Worm (Caenorhabditis elegans): Measurements from ENCODE around the gene idi-1.

idi-1 gene

ce11 chrIII:8091408-8091807 lies at the start of gene idi-1:
Gene idi-1 (plus strand): TSS chrIII:8091708.
- TF ChIP-seq pes-1 (GFP tag; IDR thresholded peaks at IDR 0.05) = no peak

DNA sequence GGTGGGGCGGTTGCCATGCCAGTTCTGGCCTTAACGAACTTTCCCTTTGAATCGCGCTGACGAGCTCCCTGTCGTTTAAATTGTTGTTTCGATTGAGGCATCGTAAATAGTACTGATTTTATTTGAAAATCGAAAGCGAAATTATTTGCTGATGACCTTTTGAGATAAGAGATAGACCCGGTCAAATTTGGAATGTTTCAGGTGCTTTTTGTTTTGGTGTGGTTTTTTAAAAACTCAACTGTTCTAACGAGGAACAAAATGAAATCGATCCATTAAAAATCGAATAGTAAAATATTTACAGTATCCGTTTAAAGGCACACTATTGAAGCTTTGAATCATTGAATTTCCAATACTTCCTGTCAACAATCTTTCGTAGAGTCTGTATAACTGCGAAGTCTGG lies 48.7 kb upstream of the idi-1 start, which contains the start of gene K12H4.6:
Gene K12H4.6, minus strand, starts transcription at position 101 of the 400 bp plus-strand sequence.
- TF ChIP-seq scrt-1 (GFP tag; IDR thresholded peaks at IDR 0.05) (no peak), hnd-1 (tag; optimal IDR thresholded peaks at IDR 0.05) (no peak), B0310.2 (tag; optimal IDR thresholded peaks at IDR 0.05) (no peak), ceh-13 (GFP tag; optimal IDR thresholded peaks at IDR 0.05) (no peak), hmg-4 (GFP tag; optimal IDR thresholded peaks at IDR 0.05) (no peak), ama-1 (optimal IDR thresholded peaks at IDR 0.05) (no peak)

DNA sequence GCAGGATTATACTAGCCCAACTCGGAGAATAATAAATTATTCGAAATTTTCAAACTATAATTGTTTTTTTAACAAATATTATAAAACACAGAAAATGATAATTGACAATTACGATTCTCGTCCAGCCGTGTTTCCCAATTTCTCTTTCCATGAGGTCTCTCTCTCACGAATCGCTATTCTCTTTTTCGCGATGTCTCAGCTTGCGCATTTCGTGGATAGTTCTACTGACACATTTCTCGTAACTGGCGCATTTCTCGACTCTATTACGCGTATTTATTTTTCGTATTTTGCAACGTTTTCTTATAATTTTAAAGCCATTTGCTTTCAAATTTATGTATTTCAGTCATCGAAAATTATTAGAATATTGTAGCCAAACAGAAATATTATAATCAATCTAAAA lies 47.7 kb upstream of the idi-1 start:
- peak; percentile 98 for TF ChIP-seq hnd-1 (tag; optimal IDR thresholded peaks at IDR 0.05)
- no peak for TF ChIP-seq ama-1 (optimal IDR thresholded peaks at IDR 0.05)
- peak; percentile 100 for TF ChIP-seq F13C5.2 (tag; optimal IDR thresholded peaks at IDR 0.05)
- TF ChIP-seq ceh-36 (tag; optimal IDR thresholded peaks at IDR 0.05) = peak; percentile 97
- peak; percentile 100 for TF ChIP-seq sea-1 (GFP tag; conservative IDR thresholded peaks at IDR 0.05)
- TF ChIP-seq tbx-37 (GFP tag; conservative IDR thresholded peaks at IDR 0.05) = peak; percentile 100
- TF ChIP-seq tra-4 (tag; optimal IDR thresholded peaks at IDR 0.05) = peak; percentile 99
- TF ChIP-seq ceh-13 (GFP tag; optimal IDR thresholded peaks at IDR 0.05) = peak; percentile 100
- TF ChIP-seq flt-1 (GFP tag; IDR thresholded peaks at IDR 0.05) = peak; percentile 98
- peak; percentile 95 for TF ChIP-seq hmbx-1 (tag; optimal IDR thresholded peaks at IDR 0.05)
- TF ChIP-seq ets-7 (tag; optimal IDR thresholded peaks at IDR 0.05) = peak; percentile 99
- TF ChIP-seq aly-1 (tag; optimal IDR thresholded peaks at IDR 0.05) = peak; percentile 96
- peak; percentile 100 for TF ChIP-seq hmg-4 (GFP tag; optimal IDR thresholded peaks at IDR 0.05)
- peak; percentile 100 for TF ChIP-seq tbx-11 (GFP tag; IDR thresholded peaks at IDR 0.05)
- TF ChIP-seq scrt-1 (GFP tag; IDR thresholded peaks at IDR 0.05) = peak; percentile 100
- TF ChIP-seq B0310.2 (tag; optimal IDR thresholded peaks at IDR 0.05) = peak; percentile 100
- peak; percentile 99 for TF ChIP-seq pes-1 (GFP tag; IDR thresholded peaks at IDR 0.05)

DNA sequence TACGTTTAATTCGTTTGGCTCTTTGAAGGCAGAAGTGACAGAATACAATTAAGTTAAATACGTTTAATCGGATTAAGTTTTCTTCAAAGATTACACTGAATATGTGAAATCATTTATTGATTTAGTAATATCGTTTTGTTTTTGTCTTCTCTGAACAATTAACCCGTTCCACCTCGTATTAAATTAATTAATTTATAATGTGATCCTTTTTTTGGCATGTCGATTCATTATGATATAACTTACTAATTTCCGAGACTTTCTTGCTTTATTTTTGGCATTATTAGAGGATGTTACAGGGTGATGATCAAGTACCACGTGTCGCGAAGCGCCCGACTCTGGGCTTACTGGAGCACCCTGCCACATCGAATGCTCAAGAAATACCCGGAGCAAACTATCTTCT lies 47.3 kb upstream of the idi-1 start, which contains the start of gene K12H4.5:
Gene K12H4.5, plus strand, starts transcription at position 301 of the 400 bp plus-strand sequence.
- no peak for TF ChIP-seq B0310.2 (tag; optimal IDR thresholded peaks at IDR 0.05)
- TF ChIP-seq ceh-36 (tag; optimal IDR thresholded peaks at IDR 0.05) = no peak
- no peak for TF ChIP-seq ama-1 (optimal IDR thresholded peaks at IDR 0.05)
- no peak for TF ChIP-seq hnd-1 (tag; optimal IDR thresholded peaks at IDR 0.05)
- TF ChIP-seq scrt-1 (GFP tag; IDR thresholded peaks at IDR 0.05) = no peak

DNA sequence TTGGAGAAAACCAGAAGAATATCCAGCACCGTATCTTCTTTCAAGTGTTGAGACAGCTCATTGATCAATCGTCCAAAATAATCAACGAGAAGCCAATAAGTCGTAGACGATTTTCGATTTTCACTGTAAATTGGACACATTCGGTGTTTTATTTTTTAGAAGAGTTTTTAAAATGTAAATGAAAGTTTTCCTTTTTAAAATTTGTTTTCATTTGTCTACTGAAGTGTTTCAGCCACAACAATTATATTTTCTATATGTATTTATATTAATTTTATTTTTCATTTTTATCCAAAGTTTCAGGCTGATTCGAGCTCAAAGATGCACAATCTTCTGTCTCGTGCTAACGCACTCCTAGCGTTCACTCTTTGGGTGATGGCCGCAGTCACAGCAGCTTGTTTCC lies 46.8 kb upstream of the idi-1 start, which contains the start of gene spcs-3:
Gene spcs-3, plus strand, starts transcription at position 301 of the 400 bp plus-strand sequence.
- TF ChIP-seq ceh-36 (tag; optimal IDR thresholded peaks at IDR 0.05) = no peak
- TF ChIP-seq hnd-1 (tag; optimal IDR thresholded peaks at IDR 0.05) = no peak
- TF ChIP-seq sea-1 (GFP tag; conservative IDR thresholded peaks at IDR 0.05) = no peak
- no peak for TF ChIP-seq aly-1 (tag; optimal IDR thresholded peaks at IDR 0.05)
- TF ChIP-seq ceh-13 (GFP tag; optimal IDR thresholded peaks at IDR 0.05) = no peak
- TF ChIP-seq pes-1 (GFP tag; IDR thresholded peaks at IDR 0.05) = no peak
- no peak for TF ChIP-seq tbx-11 (GFP tag; IDR thresholded peaks at IDR 0.05)
- TF ChIP-seq tra-4 (tag; optimal IDR thresholded peaks at IDR 0.05) = no peak
- no peak for TF ChIP-seq ets-7 (tag; optimal IDR thresholded peaks at IDR 0.05)
- TF ChIP-seq tbx-37 (GFP tag; conservative IDR thresholded peaks at IDR 0.05) = no peak
- TF ChIP-seq B0310.2 (tag; optimal IDR thresholded peaks at IDR 0.05) = no peak
- no peak for TF ChIP-seq ama-1 (optimal IDR thresholded peaks at IDR 0.05)
- no peak for TF ChIP-seq scrt-1 (GFP tag; IDR thresholded peaks at IDR 0.05)

DNA sequence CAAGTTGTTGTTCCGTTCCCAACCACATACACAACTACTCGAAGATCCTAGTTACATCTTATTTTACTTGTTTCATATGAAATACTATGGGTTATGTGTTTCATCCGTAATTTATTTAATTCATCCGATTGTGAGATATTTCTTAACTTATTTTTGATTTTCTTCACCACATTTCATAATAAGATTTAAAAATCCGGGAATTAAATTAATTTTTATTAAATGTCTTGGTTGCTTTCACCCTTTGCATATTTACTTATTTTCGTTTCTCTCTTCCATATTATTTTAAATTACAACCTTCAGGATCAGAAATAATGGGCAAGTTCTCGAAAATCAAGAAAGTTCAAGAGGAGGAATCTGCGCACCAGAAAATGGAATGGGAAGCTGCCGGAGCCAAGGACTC lies 45.8 kb upstream of the idi-1 start, which contains the start of gene K12H4.3:
Gene K12H4.3, plus strand, starts transcription at position 301 of the 400 bp plus-strand sequence.
- no peak for TF ChIP-seq hnd-1 (tag; optimal IDR thresholded peaks at IDR 0.05)
- no peak for TF ChIP-seq flt-1 (GFP tag; IDR thresholded peaks at IDR 0.05)
- TF ChIP-seq sea-1 (GFP tag; conservative IDR thresholded peaks at IDR 0.05) = no peak
- TF ChIP-seq hmg-4 (GFP tag; optimal IDR thresholded peaks at IDR 0.05) = no peak

ce11 chrIII:8047412-8047811 lies 44.1 kb upstream of the idi-1 start, which contains the start of gene K12H4.2:
Gene K12H4.2 (plus strand): TSS chrIII:8047712.
- TF ChIP-seq pes-1 (GFP tag; IDR thresholded peaks at IDR 0.05) (no peak), hmg-4 (GFP tag; optimal IDR thresholded peaks at IDR 0.05) (no peak), tbx-11 (GFP tag; IDR thresholded peaks at IDR 0.05) (no peak), hnd-1 (tag; optimal IDR thresholded peaks at IDR 0.05) (no peak), ceh-36 (tag; optimal IDR thresholded peaks at IDR 0.05) (no peak), scrt-1 (GFP tag; IDR thresholded peaks at IDR 0.05) (no peak), B0310.2 (tag; optimal IDR thresholded peaks at IDR 0.05) (no peak), sea-1 (GFP tag; conservative IDR thresholded peaks at IDR 0.05) (no peak), tra-4 (tag; optimal IDR thresholded peaks at IDR 0.05) (no peak), F13C5.2 (tag; optimal IDR thresholded peaks at IDR 0.05) (no peak)

- TF ChIP-seq ets-7 (tag; optimal IDR thresholded peaks at IDR 0.05) = no peak
Observed at ce11 chrIII:8050944-8051343, 40.6 kb upstream of the idi-1 start, which contains the start of gene K12H4.7. Gene K12H4.7 (minus strand): TSS chrIII:8051081.

DNA sequence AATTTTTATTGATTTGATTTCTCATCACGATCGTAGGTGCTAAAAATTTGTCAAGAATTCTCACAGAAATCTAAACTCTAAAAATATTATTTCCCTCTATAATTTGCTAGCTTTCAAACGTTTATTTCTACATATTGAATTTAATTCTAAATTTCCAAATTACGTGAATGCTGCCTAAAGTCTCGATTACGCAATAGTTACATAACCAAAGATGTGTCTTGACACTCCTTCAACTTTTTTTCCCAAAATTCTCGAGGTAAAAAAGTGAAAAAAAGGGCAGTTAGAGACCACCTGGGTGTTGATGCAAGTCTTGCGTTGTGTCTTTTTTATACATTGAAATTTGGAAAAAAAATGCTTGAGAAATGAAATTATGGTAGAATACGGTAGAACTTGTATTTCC lies 39.7 kb upstream of the idi-1 start:
- TF ChIP-seq tra-4 (tag; optimal IDR thresholded peaks at IDR 0.05) (no peak), hmg-4 (GFP tag; optimal IDR thresholded peaks at IDR 0.05) (no peak), tbx-37 (GFP tag; conservative IDR thresholded peaks at IDR 0.05) (no peak), tbx-11 (GFP tag; IDR thresholded peaks at IDR 0.05) (no peak), hnd-1 (tag; optimal IDR thresholded peaks at IDR 0.05) (no peak), ets-7 (tag; optimal IDR thresholded peaks at IDR 0.05) (no peak), flt-1 (GFP tag; IDR thresholded peaks at IDR 0.05) (no peak), F13C5.2 (tag; optimal IDR thresholded peaks at IDR 0.05) (no peak), sea-1 (GFP tag; conservative IDR thresholded peaks at IDR 0.05) (no peak), ceh-13 (GFP tag; optimal IDR thresholded peaks at IDR 0.05) (no peak), aly-1 (tag; optimal IDR thresholded peaks at IDR 0.05) (no peak), pes-1 (GFP tag; IDR thresholded peaks at IDR 0.05) (no peak), ceh-36 (tag; optimal IDR thresholded peaks at IDR 0.05) (no peak), hmbx-1 (tag; optimal IDR thresholded peaks at IDR 0.05) (no peak)
